Worm (Caenorhabditis elegans) whole organism, young adult: ENCODE data around the gene nhr-260.

Experiments used
- B0019.2 ChIP-seq: fragments of 200-800 bp; sonication (Bioruptor generic); conservative IDR thresholded peaks from 2 replicates; pipeline ENCODE4 v1.3.6; 2022; ENCODE audit warnings: missing genetic modification reagents, missing genetic modification characterization, missing compliant biosample characterization
- F33H1.4 ChIP-seq: fragments of 200-800 bp; sonication (Bioruptor generic); IDR thresholded peaks from 2 replicates; pipeline ENCODE4 v1.3.6; 2022; ENCODE audit warnings: missing genetic modification reagents, missing genetic modification characterization, missing compliant biosample characterization
- K12H6.12 ChIP-seq: fragments of 200-800 bp; sonication (Bioruptor generic); optimal IDR thresholded peaks from 2 replicates; lab custom pipeline; 2018; ENCODE audit warnings: mild to moderate bottlenecking, missing genetic modification characterization, missing compliant biosample characterization
- Y53G8AR.9 ChIP-seq: fragments of 200-800 bp; sonication (Bioruptor generic); conservative IDR thresholded peaks from 2 replicates; pipeline ENCODE4 v1.3.6; 2022; ENCODE audit warnings: missing genetic modification reagents, missing genetic modification characterization, missing compliant biosample characterization
- Y95B8A.8 ChIP-seq: fragments of 200-800 bp; sonication (Bioruptor generic); IDR thresholded peaks from 2 replicates; pipeline ENCODE4 v1.3.6; 2022; ENCODE audit warnings: missing genetic modification reagents, missing genetic modification characterization, missing compliant biosample characterization
- ZK185.1 ChIP-seq: sonication (generic microtip); optimal IDR thresholded peaks from 2 replicates; lab custom pipeline; 2016; ENCODE audit warnings: mild to moderate bottlenecking, missing genetic modification characterization, missing compliant biosample characterization; ENCODE audit not compliant: poor library complexity, severe bottlenecking
- aptf-3 ChIP-seq: fragments of 200-800 bp; sonication (Bioruptor generic); IDR thresholded peaks from 2 replicates; pipeline ENCODE4 v1.3.6; 2022; ENCODE audit warnings: missing genetic modification characterization, missing compliant biosample characterization
- attf-3 ChIP-seq: fragments of 200-800 bp; sonication (Bioruptor generic); conservative IDR thresholded peaks from 2 replicates; pipeline ENCODE4 v1.3.6; 2022; ENCODE audit warnings: missing genetic modification reagents, missing genetic modification characterization, missing compliant biosample characterization
- bed-2 ChIP-seq: fragments of 200-800 bp; sonication (Bioruptor generic); IDR thresholded peaks from 2 replicates; pipeline ENCODE4 v1.3.6; 2022; ENCODE audit warnings: missing genetic modification reagents, missing genetic modification characterization, missing compliant biosample characterization
- ccch-3 ChIP-seq: fragments of 200-800 bp; sonication (Bioruptor generic); optimal IDR thresholded peaks from 2 replicates; lab custom pipeline; 2018; ENCODE audit warnings: mild to moderate bottlenecking, missing genetic modification characterization, missing compliant biosample characterization
- cebp-1 ChIP-seq, 2 experiments: fragments of 200-800 bp in 1 of 2; sonication (Bioruptor generic) in 1 of 2; sonication (generic microtip) in 1 of 2; IDR thresholded peaks in 1 of 2; optimal IDR thresholded peaks in 1 of 2; 2 replicates each; pipeline versions ENCODE4 v1.3.6 to Lab custom; 2017 to 2022; ENCODE audit warnings: missing compliant biosample characterization in 2 of 2, missing genetic modification characterization in 2 of 2, mild to moderate bottlenecking in 1 of 2, missing genetic modification reagents in 1 of 2, moderate library complexity in 1 of 2
- ceh-40 ChIP-seq: fragments of 200-800 bp; sonication (Bioruptor generic); IDR thresholded peaks from 2 replicates; pipeline ENCODE4 v1.3.6; 2022; ENCODE audit warnings: missing genetic modification characterization, missing compliant biosample characterization
- ceh-58 ChIP-seq: fragments of 200-800 bp; sonication (Bioruptor generic); IDR thresholded peaks from 2 replicates; pipeline ENCODE4 v1.3.6; 2022; ENCODE audit warnings: missing genetic modification characterization, missing compliant biosample characterization
- ceh-79 ChIP-seq: sonication (generic microtip); optimal IDR thresholded peaks from 2 replicates; lab custom pipeline; 2017; ENCODE audit warnings: mild to moderate bottlenecking, missing genetic modification characterization, missing compliant biosample characterization
- ceh-91 ChIP-seq: fragments of 200-800 bp; sonication (Bioruptor generic); IDR thresholded peaks from 2 replicates; pipeline ENCODE4 v1.3.6; 2022; ENCODE audit warnings: missing genetic modification reagents, missing genetic modification characterization, missing compliant biosample characterization
- die-1 ChIP-seq: sonication (generic microtip); optimal IDR thresholded peaks from 2 replicates; lab custom pipeline; 2016; ENCODE audit warnings: missing genotype, mild to moderate bottlenecking, missing genetic modification characterization, missing compliant biosample characterization
- dox-1 ChIP-seq: fragments of 200-800 bp; sonication (Bioruptor generic); IDR thresholded peaks from 2 replicates; pipeline ENCODE4 v1.3.6; 2022; ENCODE audit warnings: missing genetic modification reagents, missing genetic modification characterization, missing compliant biosample characterization
- dpl-1 ChIP-seq: fragments of 150-350 bp; optimal IDR thresholded peaks from 2 replicates; lab custom pipeline; 2014; ENCODE audit warnings: missing biosample characterization, missing genetic modification reagents, missing genetic modification characterization
- efl-1 ChIP-seq: fragments of 150-350 bp; optimal IDR thresholded peaks from 2 replicates; lab custom pipeline; 2014; ENCODE audit warnings: missing biosample characterization, missing genetic modification reagents, missing genetic modification characterization
- egrh-3 ChIP-seq: fragments of 200-800 bp; sonication (Bioruptor generic); IDR thresholded peaks from 2 replicates; pipeline ENCODE4 v1.3.6; 2022; ENCODE audit warnings: missing genetic modification reagents, missing genetic modification characterization, missing compliant biosample characterization
- ekl-4 ChIP-seq: fragments of 200-800 bp; sonication (Bioruptor generic); IDR thresholded peaks from 2 replicates; pipeline ENCODE4 v1.3.6; 2022; ENCODE audit warnings: missing genetic modification reagents, missing genetic modification characterization, missing compliant biosample characterization
- fkh-3 ChIP-seq: sonication (generic microtip); optimal IDR thresholded peaks from 2 replicates; lab custom pipeline; 2016; ENCODE audit warnings: mild to moderate bottlenecking, missing genetic modification characterization, missing compliant biosample characterization
- let-526 ChIP-seq: fragments of 200-800 bp; sonication (Bioruptor generic); IDR thresholded peaks from 2 replicates; pipeline ENCODE4 v1.3.6; 2022; ENCODE audit warnings: missing genetic modification reagents, missing genetic modification characterization, missing compliant biosample characterization
- lin-26 ChIP-seq: fragments of 200-800 bp; sonication (Bioruptor generic); IDR thresholded peaks from 2 replicates; pipeline ENCODE4 v1.3.6; 2022; ENCODE audit warnings: missing genetic modification reagents, missing genetic modification characterization, missing compliant biosample characterization
- madf-3 ChIP-seq: fragments of 200-800 bp; sonication (Bioruptor generic); IDR thresholded peaks from 2 replicates; pipeline ENCODE4 v1.3.6; 2022; ENCODE audit warnings: missing genetic modification reagents, missing genetic modification characterization, missing compliant biosample characterization
- madf-6 ChIP-seq: fragments of 200-800 bp; sonication (Bioruptor generic); IDR thresholded peaks from 2 replicates; pipeline ENCODE4 v1.3.6; 2022; ENCODE audit warnings: missing genetic modification reagents, missing genetic modification characterization, missing compliant biosample characterization
- mxl-1 ChIP-seq: sonication (generic microtip); optimal IDR thresholded peaks from 2 replicates; lab custom pipeline; 2016; ENCODE audit warnings: missing genetic modification characterization, missing compliant biosample characterization
- nfya-1 ChIP-seq: sonication (generic microtip); optimal IDR thresholded peaks from 2 replicates; lab custom pipeline; 2017; ENCODE audit warnings: antibody characterized with exemption, missing compliant biosample characterization, missing genetic modification characterization, borderline replicate concordance; ENCODE audit not compliant: insufficient read depth
- nfya-2 ChIP-seq: fragments of 200-800 bp; sonication (Bioruptor generic); IDR thresholded peaks from 2 replicates; pipeline ENCODE4 v1.3.6; 2022; ENCODE audit warnings: missing genetic modification reagents, missing genetic modification characterization, missing compliant biosample characterization
- nfyb-1 ChIP-seq: fragments of 200-800 bp; sonication (Bioruptor generic); IDR thresholded peaks from 2 replicates; pipeline ENCODE4 v1.3.6; 2022; ENCODE audit warnings: missing genetic modification reagents, missing genetic modification characterization, missing compliant biosample characterization
- nhr-120 ChIP-seq: fragments of 200-800 bp; sonication (Bioruptor generic); IDR thresholded peaks from 2 replicates; pipeline ENCODE4 v1.3.6; 2022; ENCODE audit warnings: missing genetic modification characterization, missing compliant biosample characterization
- nhr-179 ChIP-seq: sonication (generic microtip); optimal IDR thresholded peaks from 2 replicates; lab custom pipeline; 2016; ENCODE audit warnings: mild to moderate bottlenecking, missing genetic modification characterization, missing compliant biosample characterization
- nhr-27 ChIP-seq: fragments of 200-800 bp; sonication (Bioruptor generic); optimal IDR thresholded peaks from 2 replicates; lab custom pipeline; 2018; ENCODE audit warnings: mild to moderate bottlenecking, missing genetic modification characterization, moderate library complexity, missing compliant biosample characterization
- nhr-80 ChIP-seq: sonication (generic microtip); optimal IDR thresholded peaks from 2 replicates; lab custom pipeline; 2016; ENCODE audit warnings: missing genetic modification characterization, missing compliant biosample characterization
- rcor-1 ChIP-seq: fragments of 200-800 bp; sonication (Bioruptor generic); IDR thresholded peaks from 2 replicates; pipeline ENCODE4 v1.3.6; 2022; ENCODE audit warnings: missing genetic modification reagents, missing genetic modification characterization, missing compliant biosample characterization
- snpc-3.4 ChIP-seq: sonication (generic microtip); optimal IDR thresholded peaks from 2 replicates; lab custom pipeline; 2017; ENCODE audit warnings: missing genetic modification characterization, mild to moderate bottlenecking, missing compliant biosample characterization, antibody characterized with exemption, moderate library complexity, missing genotype, missing genetic modification reagents
- tbp1 ChIP-seq: fragments of 200-800 bp; sonication (Bioruptor generic); optimal IDR thresholded peaks from 2 replicates; lab custom pipeline; 2018; ENCODE audit warnings: mild to moderate bottlenecking, missing genetic modification characterization, missing compliant biosample characterization
- unc-130 ChIP-seq: sonication (generic microtip); optimal IDR thresholded peaks from 2 replicates; lab custom pipeline; 2016; ENCODE audit warnings: missing genetic modification reagents, missing genetic modification characterization, missing compliant biosample characterization
- zfh-2 ChIP-seq: fragments of 200-800 bp; sonication (Bioruptor generic); conservative IDR thresholded peaks from 2 replicates; pipeline ENCODE4 v1.3.6; 2022; ENCODE audit warnings: missing genetic modification reagents, missing genetic modification characterization, missing compliant biosample characterization
- ztf-25 ChIP-seq: fragments of 200-800 bp; sonication (Bioruptor generic); IDR thresholded peaks from 2 replicates; pipeline ENCODE4 v1.3.6; 2022; ENCODE audit warnings: missing genetic modification reagents, missing genetic modification characterization, missing compliant biosample characterization

nhr-260 gene

DNA sequence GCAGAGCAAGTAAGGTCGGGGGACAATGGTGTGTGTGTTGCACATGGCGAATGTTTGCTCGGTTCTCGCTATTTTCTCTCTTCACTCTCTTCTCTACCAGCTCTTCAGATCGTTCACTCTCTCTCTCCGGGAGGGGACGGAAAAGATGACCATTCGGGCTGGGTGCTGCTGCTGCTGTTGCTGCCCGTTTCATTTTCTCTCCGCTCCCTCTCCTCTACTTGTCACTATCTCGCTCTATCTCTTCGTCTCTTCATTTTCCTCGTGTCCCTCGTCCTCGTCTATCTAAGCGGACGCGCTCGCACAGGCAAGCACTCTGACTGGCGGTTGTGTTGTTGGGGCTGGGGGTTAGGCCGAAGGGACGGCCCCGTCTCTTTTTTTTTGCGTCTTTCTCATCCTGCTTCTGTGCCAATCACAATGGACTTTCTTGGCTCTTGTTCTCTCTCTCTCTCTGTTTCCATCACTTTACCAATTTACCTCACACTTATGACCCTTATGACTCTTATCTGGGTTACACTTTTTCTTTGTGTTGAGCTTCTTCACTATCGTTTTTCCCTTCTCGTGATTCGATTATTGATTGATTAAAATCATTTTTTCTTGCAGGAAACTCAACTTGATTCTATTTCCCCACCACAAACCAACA is 36.8 kb downstream of the nhr-260 start, which contains the start of the genes F53E2.2 and unc-60 (continued):
- TF ChIP-seq dox-1 (peak; percentile 72), die-1 (tag; lab: Kevin White, UChicago) (peak; percentile 30), ccch-3 (GFP tag; lab: Kevin White, UChicago) (no peak), Y95B8A.8 (no peak), ekl-4 (GFP tag; lab: Robert Waterston, UW) (peak; percentile 15; the same call in 1 of the 2 replicates), zfh-2 (GFP tag; lab: Robert Waterston, UW) (peak; percentile 97), K12H6.12 (peak; percentile 46), tbp1 (GFP tag; lab: Kevin White, UChicago) (no peak), fkh-3 (tag; lab: Kevin White, UChicago) (no peak)

DNA sequence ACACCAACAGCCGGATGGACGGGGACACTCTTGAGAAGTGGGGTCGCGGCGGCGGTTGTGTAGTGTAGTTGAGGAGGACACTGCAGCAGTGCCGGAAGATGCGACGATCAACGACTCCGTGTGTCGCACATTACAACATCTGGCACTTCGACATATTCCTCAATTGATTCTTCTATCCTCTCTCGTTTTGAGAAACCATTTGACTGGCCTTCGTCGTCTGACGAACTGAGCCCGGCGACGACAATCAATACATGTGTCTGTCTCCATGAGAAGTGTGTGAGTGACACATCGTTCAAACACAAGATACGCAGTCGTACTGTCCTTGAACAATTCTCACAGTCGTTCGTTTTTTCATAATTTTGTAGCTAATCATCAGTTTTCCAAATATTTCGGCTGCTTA is 38.9 kb downstream of the nhr-260 start:
- TF ChIP-seq nhr-120 (GFP tag; lab: Robert Waterston, UW) (0 out of 2 replicates have a peak, but pooled peaks have one; percentile 7), ekl-4 (GFP tag; lab: Robert Waterston, UW) (peak; percentile 54; the same call in 1 of the 2 replicates), nhr-27 (tag; lab: Kevin White, UChicago) (no peak), dox-1 (peak; percentile 19; the same call in 1 of the 2 replicates), lin-26 (0 out of 2 replicates have a peak, but pooled peaks have one; percentile 9), nhr-80 (peak; percentile 39), rcor-1 (GFP tag; lab: Robert Waterston, UW) (0 out of 2 replicates have a peak, but pooled peaks have one; percentile 26), ceh-40 (GFP tag; lab: Robert Waterston, UW) (no peak)

DNA sequence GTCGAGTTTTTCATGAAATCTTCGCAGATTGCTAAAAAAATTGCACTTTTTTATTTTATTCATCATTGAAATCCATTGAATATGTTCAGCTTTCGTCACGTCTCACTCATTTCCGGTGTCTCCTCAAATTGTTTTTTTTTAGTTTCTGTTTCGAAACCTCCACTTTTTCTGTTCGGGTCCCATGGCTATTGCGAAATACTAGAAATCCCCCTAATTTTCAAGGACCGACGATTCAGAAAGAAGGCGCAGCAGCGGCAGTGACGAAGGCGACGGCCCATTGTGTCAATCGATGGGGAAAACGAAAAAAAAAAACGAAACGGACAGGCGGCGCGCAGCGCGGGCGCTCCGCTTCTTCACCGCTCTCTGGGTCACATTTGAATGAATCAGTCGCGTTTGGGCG is 39.5 kb downstream of the nhr-260 start:
- TF ChIP-seq nfyb-1, result 0 out of 2 replicates have a peak, but pooled peaks have one; percentile 10
- peak; percentile 32; the same call in 1 of the 2 replicates for TF ChIP-seq egrh-3 (GFP tag; lab: Robert Waterston, UW)
- TF ChIP-seq madf-3, result no peak
- TF ChIP-seq zfh-2 (GFP tag; lab: Robert Waterston, UW), result peak; percentile 86
- TF ChIP-seq cebp-1 (GFP tag; IDR thresholded peaks at IDR 0.05; lab: Robert Waterston, UW), result peak; percentile 92
- peak; percentile 99 for TF ChIP-seq cebp-1 (tag; optimal IDR thresholded peaks at IDR 0.05; lab: Kevin White, UChicago)
- no peak for TF ChIP-seq nhr-179
- TF ChIP-seq, all 124 proteins: peak for 4

DNA sequence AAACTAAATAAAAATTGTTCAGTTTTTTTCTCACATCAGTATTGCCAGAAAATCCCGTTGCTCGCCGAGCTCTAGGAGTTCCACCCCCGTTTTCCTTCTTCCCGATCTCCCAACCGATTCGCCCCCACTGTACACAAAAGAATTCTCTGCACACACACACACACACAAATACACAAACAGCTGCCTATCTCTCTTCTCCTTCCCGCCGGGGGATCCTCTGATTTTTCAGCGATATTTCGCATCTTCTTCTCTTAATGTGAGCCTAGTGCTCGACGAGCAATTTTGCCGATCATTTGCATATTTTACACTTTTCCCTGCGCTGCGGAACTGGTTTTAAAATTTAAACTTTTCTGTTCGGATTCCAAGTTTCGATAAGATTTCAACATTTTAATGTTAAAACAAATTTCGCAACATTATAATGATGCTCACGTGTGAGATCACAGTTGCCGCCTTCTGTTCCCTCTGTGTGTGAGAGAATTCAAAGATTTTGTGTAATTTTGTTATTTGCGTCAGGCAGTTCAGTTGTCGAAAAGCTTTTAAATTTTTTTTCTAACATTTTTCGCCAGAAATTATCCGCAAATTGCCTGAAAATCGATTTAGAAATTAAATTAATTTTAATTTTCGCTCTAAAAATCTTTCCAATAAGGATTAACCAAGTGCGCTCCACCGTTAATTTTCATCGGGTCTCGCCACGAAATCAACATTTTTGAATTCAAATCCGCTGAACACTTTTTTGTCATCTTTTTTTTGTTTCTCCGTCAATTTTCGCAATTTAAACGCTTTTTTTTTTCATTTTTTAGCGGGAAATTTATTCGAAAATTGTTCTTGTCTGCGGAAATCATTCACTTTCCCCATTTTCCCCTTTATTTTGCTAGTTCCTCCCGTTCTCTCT is 40.1 kb downstream of the nhr-260 start:
- TF ChIP-seq bed-2 (GFP tag; lab: Robert Waterston, UW), result no peak
- peak; percentile 76 for TF ChIP-seq ceh-91
- TF ChIP-seq egrh-3 (GFP tag; lab: Robert Waterston, UW), result no peak
- peak; percentile 73 for TF ChIP-seq efl-1 (GFP tag; lab: Kevin White, UChicago)
- TF ChIP-seq dpl-1 (GFP tag; lab: Kevin White, UChicago), result peak; percentile 64
- TF ChIP-seq unc-130 (GFP tag; lab: Kevin White, UChicago), result no peak
- TF ChIP-seq F33H1.4 (GFP tag; lab: Robert Waterston, UW), result peak; percentile 95
- no peak for TF ChIP-seq nfya-2
- no peak for TF ChIP-seq let-526 (GFP tag; lab: Robert Waterston, UW)
- TF ChIP-seq nfya-1 (tag; lab: Kevin White, UChicago), result no peak
- TF ChIP-seq madf-6 (GFP tag; lab: Robert Waterston, UW), result peak; percentile 75
- TF ChIP-seq Y53G8AR.9 (GFP tag; lab: Robert Waterston, UW), result no peak
- TF ChIP-seq aptf-3, result no peak
- TF ChIP-seq B0019.2 (GFP tag; lab: Robert Waterston, UW), result no peak
- peak; percentile 6 for TF ChIP-seq snpc-3.4
- TF ChIP-seq ceh-79 (tag; lab: Kevin White, UChicago), result no peak
- no peak for TF ChIP-seq attf-3 (GFP tag; lab: Robert Waterston, UW)
- TF ChIP-seq ztf-25 (GFP tag; lab: Robert Waterston, UW), result no peak
- TF ChIP-seq nhr-80, result peak; percentile 13
- peak; percentile 43 for TF ChIP-seq ZK185.1
- TF ChIP-seq mxl-1 (tag; lab: Kevin White, UChicago), result no peak
- no peak for TF ChIP-seq ceh-58 (GFP tag; lab: Robert Waterston, UW)
